Worm (Caenorhabditis elegans) whole organism, L3 larva: Measurements from ENCODE around the gene cux-7.

Experiments
- R02D3.7 ChIP-seq: fragments of 150-350 bp; optimal IDR thresholded peaks from 2 replicates; lab custom pipeline; 2014; ENCODE audit warnings: missing biosample characterization, missing genetic modification characterization
- aly-2 ChIP-seq: fragments of 150-350 bp; optimal IDR thresholded peaks from 2 replicates; lab custom pipeline; 2014; ENCODE audit warnings: missing biosample characterization, missing genetic modification characterization
- ama-1 ChIP-seq: fragments of 150-350 bp; optimal IDR thresholded peaks from 2 replicates; lab custom pipeline; 2018
- ceh-16 ChIP-seq: sonication (generic microtip); optimal IDR thresholded peaks from 2 replicates; lab custom pipeline; 2017; ENCODE audit warnings: missing biosample characterization, missing genetic modification characterization
- ceh-28 ChIP-seq: fragments of 150-350 bp; optimal IDR thresholded peaks from 2 replicates; lab custom pipeline; 2014; ENCODE audit warnings: missing biosample characterization, missing genetic modification reagents, missing genetic modification characterization
- ceh-82 ChIP-seq: fragments of 150-350 bp; optimal IDR thresholded peaks from 2 replicates; lab custom pipeline; 2014; ENCODE audit warnings: missing biosample characterization, missing genetic modification characterization
- ceh-9 ChIP-seq: sonication (generic microtip); optimal IDR thresholded peaks from 2 replicates; lab custom pipeline; 2018; ENCODE audit warnings: missing biosample characterization, missing genetic modification characterization
- daf-12 ChIP-seq: fragments of 150-350 bp; optimal IDR thresholded peaks from 2 replicates; lab custom pipeline; 2014; ENCODE audit warnings: missing biosample characterization, missing genetic modification reagents, missing genetic modification characterization
- egl-27 ChIP-seq: sonication (generic microtip); optimal IDR thresholded peaks from 4 replicates; lab custom pipeline; 2017; ENCODE audit warnings: missing biosample characterization, missing genetic modification reagents, missing genetic modification characterization
- egl-5 ChIP-seq: fragments of 150-350 bp; optimal IDR thresholded peaks from 2 replicates; lab custom pipeline; 2017; ENCODE audit warnings: missing biosample characterization, missing genetic modification reagents, missing genetic modification characterization, inconsistent platforms
- elt-1 ChIP-seq: fragments of 150-350 bp; optimal IDR thresholded peaks from 2 replicates; lab custom pipeline; 2014; ENCODE audit warnings: missing biosample characterization, missing genetic modification characterization
- elt-2 ChIP-seq: sonication (generic microtip); optimal IDR thresholded peaks from 2 replicates; lab custom pipeline; 2016; ENCODE audit warnings: missing genetic modification reagents, mild to moderate bottlenecking, missing genetic modification characterization, missing compliant biosample characterization
- elt-3 ChIP-seq, 3 experiments: fragments of 150-350 bp in 1 of 3; sonication (generic microtip) in 2 of 3; optimal IDR thresholded peaks; 2 replicates in 2 of 3; 4 replicates in 1 of 3; lab custom pipeline; 2014 to 2017; ENCODE audit warnings: missing biosample characterization in 3 of 3, missing genetic modification characterization in 3 of 3
- fkh-2 ChIP-seq: fragments of 150-350 bp; optimal IDR thresholded peaks from 2 replicates; lab custom pipeline; 2014; ENCODE audit warnings: missing biosample characterization, missing genetic modification reagents, missing genetic modification characterization
- fos-1 ChIP-seq: fragments of 150-350 bp; optimal IDR thresholded peaks from 2 replicates; lab custom pipeline; 2014; ENCODE audit warnings: missing biosample characterization, missing genetic modification characterization
- hmg-11 ChIP-seq: sonication (generic microtip); optimal IDR thresholded peaks from 2 replicates; lab custom pipeline; 2016; ENCODE audit warnings: missing genetic modification characterization, missing compliant biosample characterization
- jun-1 ChIP-seq: fragments of 150-350 bp; optimal IDR thresholded peaks from 2 replicates; lab custom pipeline; 2014; ENCODE audit warnings: missing biosample characterization, missing genetic modification reagents, missing genetic modification characterization
- lin-15B ChIP-seq: fragments of 150-350 bp; optimal IDR thresholded peaks from 2 replicates; lab custom pipeline; 2014; ENCODE audit warnings: missing biosample characterization, missing genetic modification characterization
- lin-39 ChIP-seq: fragments of 150-350 bp; optimal IDR thresholded peaks from 2 replicates; lab custom pipeline; 2018; ENCODE audit warnings: missing biosample characterization, missing genetic modification reagents, missing genetic modification characterization
- lsy-12 ChIP-seq: sonication (generic microtip); optimal IDR thresholded peaks from 2 replicates; lab custom pipeline; 2016; ENCODE audit warnings: mild to moderate bottlenecking, missing genetic modification characterization, missing compliant biosample characterization
- mdl-1 ChIP-seq: fragments of 150-350 bp; optimal IDR thresholded peaks from 2 replicates; lab custom pipeline; 2014; ENCODE audit warnings: missing biosample characterization, missing genetic modification characterization
- mml-1 ChIP-seq: fragments of 150-350 bp; sonication (generic microtip); optimal IDR thresholded peaks from 3 replicates; lab custom pipeline; 2014; ENCODE audit warnings: missing biosample characterization, missing genetic modification characterization
- nfya-1 ChIP-seq: sonication (generic microtip); optimal IDR thresholded peaks from 2 replicates; lab custom pipeline; 2017; ENCODE audit warnings: missing genetic modification characterization, mild to moderate bottlenecking, missing compliant biosample characterization, antibody characterized with exemption, moderate library complexity; ENCODE audit not compliant: insufficient read depth
- nhr-11 ChIP-seq: fragments of 150-350 bp; optimal IDR thresholded peaks from 2 replicates; lab custom pipeline; 2014; ENCODE audit warnings: missing biosample characterization, missing genetic modification characterization
- nhr-23 ChIP-seq: fragments of 150-350 bp; optimal IDR thresholded peaks from 2 replicates; lab custom pipeline; 2014; ENCODE audit warnings: missing biosample characterization, missing genetic modification reagents, missing genetic modification characterization
- nhr-237 ChIP-seq: fragments of 150-350 bp; optimal IDR thresholded peaks from 2 replicates; lab custom pipeline; 2014; ENCODE audit warnings: missing biosample characterization, missing genetic modification characterization
- nhr-25 ChIP-seq: sonication (generic microtip); optimal IDR thresholded peaks from 2 replicates; lab custom pipeline; 2017; ENCODE audit warnings: missing biosample characterization, missing genetic modification characterization
- nhr-28 ChIP-seq: fragments of 150-350 bp; optimal IDR thresholded peaks from 2 replicates; lab custom pipeline; 2014; ENCODE audit warnings: missing biosample characterization, missing genetic modification characterization
- nhr-43 ChIP-seq: sonication (generic microtip); optimal IDR thresholded peaks from 2 replicates; lab custom pipeline; 2016; ENCODE audit warnings: mild to moderate bottlenecking, missing genetic modification characterization, missing compliant biosample characterization; ENCODE audit not compliant: poor library complexity, severe bottlenecking
- nhr-67 ChIP-seq: fragments of 150-350 bp; optimal IDR thresholded peaks from 2 replicates; lab custom pipeline; 2014; ENCODE audit warnings: missing biosample characterization, missing genetic modification characterization
- nhr-76 ChIP-seq: fragments of 150-350 bp; sonication (generic microtip); optimal IDR thresholded peaks from 5 replicates; lab custom pipeline; 2014; ENCODE audit warnings: missing biosample characterization, missing genetic modification characterization
- nhr-77 ChIP-seq: fragments of 150-350 bp; optimal IDR thresholded peaks from 2 replicates; lab custom pipeline; 2014; ENCODE audit warnings: missing biosample characterization, missing genetic modification characterization
- pha-4 ChIP-seq: fragments of 150-350 bp; optimal IDR thresholded peaks from 2 replicates; lab custom pipeline; 2014; ENCODE audit warnings: missing biosample characterization, missing genetic modification reagents, missing genetic modification characterization
- pqm-1 ChIP-seq: fragments of 150-350 bp; optimal IDR thresholded peaks from 2 replicates; lab custom pipeline; 2017; ENCODE audit warnings: missing biosample characterization, missing genetic modification characterization, inconsistent platforms
- sea-2 ChIP-seq: fragments of 150-350 bp; sonication (generic microtip); optimal IDR thresholded peaks from 4 replicates; lab custom pipeline; 2014; ENCODE audit warnings: missing biosample characterization, missing genetic modification reagents, missing genetic modification characterization
- skn-1 ChIP-seq: fragments of 150-350 bp; optimal IDR thresholded peaks from 2 replicates; lab custom pipeline; 2014; ENCODE audit warnings: missing biosample characterization, missing genetic modification characterization
- snpc-4 ChIP-seq: fragments of 150-350 bp; optimal IDR thresholded peaks from 2 replicates; lab custom pipeline; 2014; ENCODE audit warnings: missing biosample characterization, missing genetic modification characterization
- tbx-2 ChIP-seq: sonication (generic microtip); optimal IDR thresholded peaks from 2 replicates; lab custom pipeline; 2016; ENCODE audit warnings: mild to moderate bottlenecking, missing genetic modification characterization, missing compliant biosample characterization
- unc-39 ChIP-seq: sonication (generic microtip); optimal IDR thresholded peaks from 4 replicates; lab custom pipeline; 2017; ENCODE audit warnings: missing biosample characterization, missing genetic modification characterization
- unc-62 ChIP-seq: fragments of 150-350 bp; sonication (generic microtip); optimal IDR thresholded peaks from 4 replicates; lab custom pipeline; 2014; ENCODE audit warnings: missing biosample characterization, missing genetic modification reagents, missing genetic modification characterization
- zag-1 ChIP-seq: fragments of 150-350 bp; optimal IDR thresholded peaks from 2 replicates; lab custom pipeline; 2014; ENCODE audit warnings: missing biosample characterization, missing genetic modification characterization
- ztf-4 ChIP-seq: fragments of 150-350 bp; optimal IDR thresholded peaks from 2 replicates; lab custom pipeline; 2014; ENCODE audit warnings: missing biosample characterization, missing genetic modification characterization

The cux-7 gene

ce11 chrIII:7520672-7521071 is at the start of gene cux-7, which contains the start of gene C07H6.2:
Gene cux-7 (minus strand): TSS chrIII:7520845.
Gene C07H6.2 (plus strand): TSS chrIII:7521009.
- TF ChIP-seq lsy-12, result peak; percentile 97
- TF ChIP-seq pqm-1, result peak; percentile 61
- peak; percentile 79 for TF ChIP-seq ceh-28
- peak; percentile 96 for TF ChIP-seq pha-4
- TF ChIP-seq ceh-9 (tag; lab: Kevin White, UChicago), result no peak
- peak; percentile 99 for TF ChIP-seq nhr-43 (tag; lab: Kevin White, UChicago)
- no peak for TF ChIP-seq nhr-237 (tag; lab: Kevin White, UChicago)
- peak; percentile 88 for TF ChIP-seq nhr-25 (tag; lab: Kevin White, UChicago)
- peak; percentile 52 for TF ChIP-seq elt-2 (tag; lab: Kevin White, UChicago)
- TF ChIP-seq egl-27 (tag; lab: Kevin White, UChicago), result peak; percentile 54
- peak; percentile 28 for TF ChIP-seq elt-1
- TF ChIP-seq lin-15B (tag; lab: Kevin White, UChicago), result peak; percentile 96
- TF ChIP-seq sea-2 (GFP tag; lab: Kevin White, UChicago), result no peak
- TF ChIP-seq ama-1 (lab: Kevin White, UChicago), result no peak
- peak; percentile 87 for TF ChIP-seq skn-1 (tag; lab: Kevin White, UChicago)
- TF ChIP-seq zag-1 (tag; lab: Kevin White, UChicago), result no peak
- peak; percentile 18 for TF ChIP-seq ceh-16 (tag; lab: Kevin White, UChicago)
- no peak for TF ChIP-seq nhr-76 (tag; lab: Kevin White, UChicago)
- no peak for TF ChIP-seq nhr-28 (tag; lab: Kevin White, UChicago)
- TF ChIP-seq ceh-82 (tag; lab: Kevin White, UChicago), result peak; percentile 52
- peak; percentile 9 for TF ChIP-seq nhr-67 (tag; lab: Kevin White, UChicago)
- TF ChIP-seq lin-39 (tag; lab: Kevin White, UChicago), result peak; percentile 90
- TF ChIP-seq daf-12 (tag; lab: Kevin White, UChicago), result no peak
- TF ChIP-seq fkh-2 (tag; lab: Kevin White, UChicago), result no peak
- no peak for TF ChIP-seq mml-1 (tag; lab: Kevin White, UChicago)
- no peak for TF ChIP-seq ztf-4 (tag; lab: Kevin White, UChicago)
- peak; percentile 89 for TF ChIP-seq snpc-4
- peak; percentile 29 for TF ChIP-seq egl-5 (tag; lab: Kevin White, UChicago)
- TF ChIP-seq tbx-2, result peak; percentile 87
- peak; percentile 72 for TF ChIP-seq R02D3.7
- TF ChIP-seq nhr-23 (tag; lab: Kevin White, UChicago), result peak; percentile 95
- TF ChIP-seq nfya-1, result peak; percentile 91
- no peak for TF ChIP-seq elt-3 (tag; optimal IDR thresholded peaks at IDR 0.05; lab: Kevin White, UChicago)
- TF ChIP-seq jun-1 (tag; lab: Kevin White, UChicago), result peak; percentile 77
- no peak for TF ChIP-seq mdl-1
- peak; percentile 50 for TF ChIP-seq nhr-77 (tag; lab: Kevin White, UChicago)
- TF ChIP-seq, all 47 proteins: peak for 23

ce11 chrIII:7570083-7570695 is 49.5 kb upstream of the cux-7 start, which contains the start of gene R13A5.7:
Gene R13A5.7 (minus strand): TSS chrIII:7570133.
- TF ChIP-seq pqm-1 (peak; percentile 55), zag-1 (tag; lab: Kevin White, UChicago) (no peak), elt-1 (peak; percentile 20), nhr-43 (tag; lab: Kevin White, UChicago) (peak; percentile 72), egl-5 (tag; lab: Kevin White, UChicago) (peak; percentile 47), nhr-25 (tag; lab: Kevin White, UChicago) (peak; percentile 48), snpc-4 (peak; percentile 69), egl-27 (tag; lab: Kevin White, UChicago) (peak; percentile 67), nhr-77 (tag; lab: Kevin White, UChicago) (no peak), mdl-1 (peak; percentile 80), lin-39 (tag; lab: Kevin White, UChicago) (peak; percentile 50), nhr-76 (tag; lab: Kevin White, UChicago) (no peak), ceh-28 (peak; percentile 71), unc-62 (peak; percentile 64), lin-15B (tag; lab: Kevin White, UChicago) (peak; percentile 48), elt-2 (tag; lab: Kevin White, UChicago) (peak; percentile 77), jun-1 (tag; lab: Kevin White, UChicago) (peak; percentile 80), hmg-11 (peak; percentile 91), lsy-12 (peak; percentile 24), ama-1 (lab: Kevin White, UChicago) (no peak), unc-39 (tag; lab: Kevin White, UChicago) (no peak), skn-1 (tag; lab: Kevin White, UChicago) (peak; percentile 43), nfya-1 (peak; percentile 88), fos-1 (tag; lab: Kevin White, UChicago) (no peak), ceh-82 (tag; lab: Kevin White, UChicago) (peak; percentile 4), nhr-67 (tag; lab: Kevin White, UChicago) (no peak), tbx-2 (peak; percentile 46), pha-4 (peak; percentile 88), nhr-23 (tag; lab: Kevin White, UChicago) (peak; percentile 76), nhr-237 (tag; lab: Kevin White, UChicago) (no peak), nhr-11 (peak; percentile 39), ceh-16 (tag; lab: Kevin White, UChicago) (no peak), aly-2 (tag; lab: Kevin White, UChicago) (no peak), R02D3.7 (peak; percentile 39)
